Fruit fly (Drosophila melanogaster) Kc167 (cell line): ENCODE data around the gene CG8939.

Experiments
- h ChIP-seq: fragments of >200 bp; optimal IDR thresholded peaks from 3 replicates; lab custom pipeline; 2018; ENCODE audit warnings: missing external identifiers
- ttk ChIP-seq: sonication (Bioruptor generic); optimal IDR thresholded peaks from 2 replicates; lab custom pipeline; 2017; ENCODE audit warnings: missing external identifiers

- TF ChIP-seq h (lab: Kevin White, UChicago) (no peak), ttk (lab: Kevin White, UChicago) (no peak)
Measured at dm6 chrX:15992527-15992897, 4.3 kb upstream of the CG8939 start.
